Fruit fly (Drosophila melanogaster): ENCODE measurements around the gene CG13318.

The CG13318 gene

DNA sequence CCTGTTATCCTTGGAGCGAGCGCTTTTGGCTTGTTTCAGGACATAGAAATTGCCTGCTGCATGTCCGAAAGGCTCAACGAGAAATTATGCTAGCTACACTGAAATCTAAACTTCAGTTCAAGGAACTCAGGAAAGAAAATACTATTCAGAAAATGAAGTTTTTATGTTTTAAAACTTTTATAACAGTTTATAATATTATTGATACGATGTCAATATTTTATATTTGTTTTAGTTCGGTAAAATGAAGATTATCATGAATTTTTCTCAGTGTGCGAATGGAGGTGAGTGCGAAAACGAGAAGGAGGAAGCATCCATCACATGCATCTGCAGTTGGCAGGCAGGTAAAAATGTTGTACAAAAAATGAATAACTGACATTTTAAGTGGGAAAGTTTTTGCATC, 26.1 kb downstream of the CG13318 start (continued):
- TF ChIP-seq Rx (GFP tag; IDR thresholded peaks at IDR 0.05): no peak
- TF ChIP-seq CG11723 (GFP tag; optimal IDR thresholded peaks at IDR 0.05): no peak
- peak; percentile 44 for TF ChIP-seq fd96Cb (tag; optimal IDR thresholded peaks at IDR 0.05)
- TF ChIP-seq CG3281 (GFP tag; optimal IDR thresholded peaks at IDR 0.05): peak; percentile 38
- TF ChIP-seq CG15269 (tag; optimal IDR thresholded peaks at IDR 0.05): peak; percentile 43
- peak; percentile 53 for TF ChIP-seq gcm (GFP tag; optimal IDR thresholded peaks at IDR 0.05)
- no peak for TF ChIP-seq en (GFP tag; optimal IDR thresholded peaks at IDR 0.05)
- no peak for TF ChIP-seq sr (GFP tag; IDR thresholded peaks at IDR 0.05)
- no peak for TF ChIP-seq C15 (GFP tag; IDR thresholded peaks at IDR 0.05)
- peak; percentile 45 for TF ChIP-seq Camta (GFP tag; optimal IDR thresholded peaks at IDR 0.05)
- peak; percentile 70 for TF ChIP-seq Med (GFP tag)
- TF ChIP-seq ato (GFP tag; IDR thresholded peaks at IDR 0.05; ENCODE audit: partially characterized antibody): no peak
- no peak for TF ChIP-seq CG7928 (GFP tag; optimal IDR thresholded peaks at IDR 0.05)
- TF ChIP-seq Hsf (GFP tag; optimal IDR thresholded peaks at IDR 0.05): peak; percentile 29
- TF ChIP-seq CG12155 (GFP tag; optimal IDR thresholded peaks at IDR 0.05): peak; percentile 29
- TF ChIP-seq CG7987 (GFP tag; optimal IDR thresholded peaks at IDR 0.05): no peak
- no peak for TF ChIP-seq fd64A (GFP tag; optimal IDR thresholded peaks at IDR 0.05)
- peak; percentile 48 for TF ChIP-seq Chrac-16 (GFP tag; optimal IDR thresholded peaks at IDR 0.05)
- TF ChIP-seq ranshi (GFP tag; IDR thresholded peaks at IDR 0.05): peak; percentile 69
- TF ChIP-seq CG6689 (GFP tag; IDR thresholded peaks at IDR 0.05): peak; percentile 63
- peak; percentile 20 for TF ChIP-seq CG18619 (GFP tag; optimal IDR thresholded peaks at IDR 0.05)
- peak; percentile 58 for TF ChIP-seq Asciz (GFP tag; optimal IDR thresholded peaks at IDR 0.05)
- peak in 1 of 3 experiments; percentile 65 for TF ChIP-seq lola (GFP tag; optimal IDR thresholded peaks at IDR 0.05)
- peak; percentile 84 for TF ChIP-seq gem (tag; optimal IDR thresholded peaks at IDR 0.05)
- no peak for TF ChIP-seq corto (GFP tag; optimal IDR thresholded peaks at IDR 0.05)
- TF ChIP-seq Sry-δ (GFP tag; optimal IDR thresholded peaks at IDR 0.05): no peak
- TF ChIP-seq trh (GFP tag; optimal IDR thresholded peaks at IDR 0.05): no peak
- TF ChIP-seq sd (tag; optimal IDR thresholded peaks at IDR 0.05): no peak
- TF ChIP-seq CG8765 (GFP tag; IDR thresholded peaks at IDR 0.05): peak; percentile 63
- peak; percentile 35 for TF ChIP-seq CG1603 (tag; optimal IDR thresholded peaks at IDR 0.05)
- TF ChIP-seq sens (GFP tag): peak; percentile 81
- peak; percentile 45; the same call in 1 of the 2 replicates for TF ChIP-seq Awh (GFP tag; IDR thresholded peaks at IDR 0.05)
- TF ChIP-seq nom (GFP tag; optimal IDR thresholded peaks at IDR 0.05): no peak
- TF ChIP-seq CG32532 (GFP tag; IDR thresholded peaks at IDR 0.05): peak; percentile 40; the same call in 1 of the 2 replicates
- no peak for TF ChIP-seq nerfin-2 (GFP tag; IDR thresholded peaks at IDR 0.05; ENCODE audit: partially characterized antibody)
- no peak for TF ChIP-seq gfzf (GFP tag; optimal IDR thresholded peaks at IDR 0.05)
- TF ChIP-seq sc (optimal IDR thresholded peaks at IDR 0.05): no peak
- TF ChIP-seq sc (GFP tag; optimal IDR thresholded peaks at IDR 0.05): peak; percentile 41
- TF ChIP-seq CG12391 (tag; optimal IDR thresholded peaks at IDR 0.05): peak; percentile 74
- no peak for TF ChIP-seq pb (GFP tag; optimal IDR thresholded peaks at IDR 0.05)
- TF ChIP-seq CG10267 (tag; optimal IDR thresholded peaks at IDR 0.05): peak; percentile 62
- no peak for TF ChIP-seq dati (GFP tag; IDR thresholded peaks at IDR 0.05)
- TF ChIP-seq D (optimal IDR thresholded peaks at IDR 0.05): no peak
- TF ChIP-seq D (GFP tag; optimal IDR thresholded peaks at IDR 0.05): peak; percentile 38
- peak; percentile 24 for TF ChIP-seq zf30C (GFP tag; optimal IDR thresholded peaks at IDR 0.05)
- no peak for TF ChIP-seq CG12071 (GFP tag; optimal IDR thresholded peaks at IDR 0.05)
- TF ChIP-seq CG12219 (GFP tag; optimal IDR thresholded peaks at IDR 0.05): peak; percentile 15
- no peak for TF ChIP-seq NC2α (GFP tag; optimal IDR thresholded peaks at IDR 0.05)
- TF ChIP-seq CG12236 (GFP tag; optimal IDR thresholded peaks at IDR 0.05): no peak
- TF ChIP-seq CG3163 (GFP tag; optimal IDR thresholded peaks at IDR 0.05): no peak
- TF ChIP-seq Ravus (GFP tag; IDR thresholded peaks at IDR 0.05): no peak; the same call in 1 of the 2 replicates

All from whole organism, embryonic.